Worm (Caenorhabditis elegans) whole organism, L2 larva: ENCODE results near the gene grl-28.

Experiments used
- C34F6.9 ChIP-seq: fragments of 150-350 bp; optimal IDR thresholded peaks from 2 replicates; lab custom pipeline; 2014; ENCODE audit warnings: missing biosample characterization, missing genetic modification characterization
- F13H6.1 ChIP-seq: sonication (generic microtip); optimal IDR thresholded peaks from 2 replicates; lab custom pipeline; 2016; ENCODE audit warnings: missing genetic modification characterization, missing compliant biosample characterization
- ZK546.5 ChIP-seq: sonication (generic microtip); optimal IDR thresholded peaks from 2 replicates; lab custom pipeline; 2017; ENCODE audit warnings: missing biosample characterization, missing genetic modification characterization
- aly-2 ChIP-seq: fragments of 150-350 bp; optimal IDR thresholded peaks from 2 replicates; lab custom pipeline; 2014; ENCODE audit warnings: missing biosample characterization, missing genetic modification characterization
- ama-1 ChIP-seq: fragments of 150-350 bp; optimal IDR thresholded peaks from 2 replicates; lab custom pipeline; 2018; ENCODE audit warnings: inconsistent platforms
- ceh-16 ChIP-seq: fragments of 150-350 bp; optimal IDR thresholded peaks from 2 replicates; lab custom pipeline; 2014; ENCODE audit warnings: missing biosample characterization, missing genetic modification characterization
- ceh-82 ChIP-seq: fragments of 150-350 bp; optimal IDR thresholded peaks from 2 replicates; lab custom pipeline; 2014; ENCODE audit warnings: missing biosample characterization, missing genetic modification characterization
- crh-2 ChIP-seq: sonication (generic microtip); optimal IDR thresholded peaks from 2 replicates; lab custom pipeline; 2017; ENCODE audit warnings: missing biosample characterization, missing genetic modification characterization
- elt-3 ChIP-seq: sonication (generic microtip); optimal IDR thresholded peaks from 2 replicates; lab custom pipeline; 2017; ENCODE audit warnings: missing biosample characterization, missing genetic modification characterization
- gmeb-1 ChIP-seq: fragments of 150-350 bp; optimal IDR thresholded peaks from 2 replicates; lab custom pipeline; 2014; ENCODE audit warnings: missing biosample characterization, missing genetic modification characterization
- lin-11 ChIP-seq: fragments of 150-350 bp; sonication (generic microtip); optimal IDR thresholded peaks from 2 replicates; lab custom pipeline; 2014; ENCODE audit warnings: missing biosample characterization, missing genetic modification characterization, inconsistent platforms, mixed read lengths
- lin-13 ChIP-seq: fragments of 150-350 bp; optimal IDR thresholded peaks from 2 replicates; lab custom pipeline; 2014; ENCODE audit warnings: missing biosample characterization, missing genetic modification reagents, missing genetic modification characterization
- lin-39 ChIP-seq: fragments of 150-350 bp; optimal IDR thresholded peaks from 2 replicates; lab custom pipeline; 2014; ENCODE audit warnings: missing biosample characterization, missing genetic modification reagents, missing genetic modification characterization
- lsy-2 ChIP-seq, 2 experiments: fragments of 150-350 bp in 1 of 2; sonication (generic microtip) in 1 of 2; optimal IDR thresholded peaks; 2 replicates each; lab custom pipeline; 2014 to 2017; ENCODE audit warnings: missing biosample characterization in 2 of 2, missing genetic modification characterization in 2 of 2
- mab-5 ChIP-seq: fragments of 150-350 bp; optimal IDR thresholded peaks from 2 replicates; lab custom pipeline; 2014; ENCODE audit warnings: missing biosample characterization, missing genetic modification characterization
- mbf-1 ChIP-seq: sonication (generic microtip); optimal IDR thresholded peaks from 2 replicates; lab custom pipeline; 2017; ENCODE audit warnings: missing biosample characterization, missing genetic modification characterization
- nhr-10 ChIP-seq: sonication (generic microtip); optimal IDR thresholded peaks from 2 replicates; lab custom pipeline; 2017; ENCODE audit warnings: missing biosample characterization, missing genetic modification characterization
- nhr-11 ChIP-seq: fragments of 150-350 bp; optimal IDR thresholded peaks from 2 replicates; lab custom pipeline; 2014; ENCODE audit warnings: missing biosample characterization, missing genetic modification characterization
- nhr-129 ChIP-seq: fragments of 150-350 bp; optimal IDR thresholded peaks from 2 replicates; lab custom pipeline; 2014; ENCODE audit warnings: missing biosample characterization, missing genetic modification characterization
- nhr-21 ChIP-seq: fragments of 150-350 bp; optimal IDR thresholded peaks from 2 replicates; lab custom pipeline; 2014; ENCODE audit warnings: missing biosample characterization, missing genetic modification characterization
- nhr-23 ChIP-seq: fragments of 150-350 bp; optimal IDR thresholded peaks from 2 replicates; lab custom pipeline; 2014; ENCODE audit warnings: missing biosample characterization, missing genetic modification reagents, missing genetic modification characterization
- nhr-6 ChIP-seq: fragments of 150-350 bp; optimal IDR thresholded peaks from 2 replicates; lab custom pipeline; 2014; ENCODE audit warnings: missing biosample characterization, missing genetic modification characterization
- nhr-77 ChIP-seq: fragments of 150-350 bp; optimal IDR thresholded peaks from 2 replicates; lab custom pipeline; 2014; ENCODE audit warnings: missing biosample characterization, missing genetic modification characterization
- peb-1 ChIP-seq: fragments of 150-350 bp; optimal IDR thresholded peaks from 2 replicates; lab custom pipeline; 2014; ENCODE audit warnings: missing biosample characterization, missing genetic modification characterization
- sem-4 ChIP-seq: fragments of 150-350 bp; optimal IDR thresholded peaks from 2 replicates; lab custom pipeline; 2014; ENCODE audit warnings: missing biosample characterization, missing genetic modification reagents, missing genetic modification characterization
- skn-1 ChIP-seq: sonication (generic microtip); optimal IDR thresholded peaks from 2 replicates; lab custom pipeline; 2017; ENCODE audit warnings: missing biosample characterization, missing genetic modification characterization
- sma-9 ChIP-seq, 2 experiments: fragments of 150-350 bp in 1 of 2; sonication (generic microtip) in 1 of 2; optimal IDR thresholded peaks; 2 replicates each; lab custom pipeline; 2014 to 2016; ENCODE audit warnings: missing genetic modification characterization in 2 of 2, mild to moderate bottlenecking in 1 of 2, missing biosample characterization in 1 of 2, missing compliant biosample characterization in 1 of 2, missing genetic modification reagents in 1 of 2, moderate library complexity in 1 of 2
- unc-39 ChIP-seq: fragments of 150-350 bp; optimal IDR thresholded peaks from 2 replicates; lab custom pipeline; 2014; ENCODE audit warnings: missing biosample characterization, missing genetic modification characterization
- zag-1 ChIP-seq: fragments of 150-350 bp; optimal IDR thresholded peaks from 2 replicates; lab custom pipeline; 2014; ENCODE audit warnings: missing biosample characterization, missing genetic modification characterization
- ztf-1 ChIP-seq: fragments of 200-800 bp; sonication (Bioruptor generic); conservative IDR thresholded peaks from 2 replicates; pipeline ENCODE4 v1.3.6; 2022; ENCODE audit warnings: missing genetic modification characterization, missing compliant biosample characterization

The grl-28 gene

ce11 chrV:3530403-3530802, 21.3 kb downstream of the grl-28 start, which contains the start of gene srbc-66:
Gene srbc-66, plus strand, starts transcription at chrV:3530703.
- TF ChIP-seq mab-5 (tag; lab: Kevin White, UChicago) = no peak
- TF ChIP-seq aly-2 (tag; lab: Kevin White, UChicago) = no peak
- no peak for TF ChIP-seq ceh-16 (tag; lab: Kevin White, UChicago)
- no peak for TF ChIP-seq skn-1 (tag; lab: Kevin White, UChicago)
- no peak for TF ChIP-seq nhr-23 (tag; lab: Kevin White, UChicago)
- TF ChIP-seq mbf-1 (tag; lab: Kevin White, UChicago) = no peak
- no peak for TF ChIP-seq ztf-1 (GFP tag; lab: Robert Waterston, UW)
- TF ChIP-seq elt-3 = no peak
- no peak for TF ChIP-seq lsy-2 (tag; optimal IDR thresholded peaks at IDR 0.05; lab: Kevin White, UChicago)
- TF ChIP-seq peb-1 (tag; lab: Kevin White, UChicago) = no peak
- TF ChIP-seq zag-1 = no peak
- no peak for TF ChIP-seq sma-9 (GFP tag; optimal IDR thresholded peaks at IDR 0.05; lab: Kevin White, UChicago)
- TF ChIP-seq sma-9 (tag; optimal IDR thresholded peaks at IDR 0.05; lab: Kevin White, UChicago) = no peak
- TF ChIP-seq nhr-10 (tag; lab: Kevin White, UChicago) = no peak
- no peak for TF ChIP-seq ceh-82 (tag; lab: Kevin White, UChicago)
- TF ChIP-seq, all 48 proteins: peak for 0

DNA sequence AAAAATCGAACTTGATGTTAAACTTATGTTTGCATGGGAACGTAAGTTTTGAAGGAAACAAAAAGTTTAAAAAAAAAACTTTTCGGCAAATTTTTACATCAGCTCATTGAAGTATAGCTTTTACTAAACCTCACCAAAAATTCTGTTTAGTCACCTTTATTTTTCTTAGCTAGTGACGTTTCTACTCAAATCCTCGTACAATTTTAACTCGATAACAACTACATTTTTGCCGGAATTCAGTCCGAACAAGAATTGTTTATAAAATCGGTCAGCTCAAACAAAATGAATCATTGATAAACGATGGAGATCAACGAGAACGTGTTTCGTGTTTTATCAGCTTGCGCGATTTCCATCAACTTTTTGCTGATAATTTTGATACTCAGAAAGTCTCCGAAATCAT, 24.8 kb downstream of the grl-28 start, which contains the start of gene str-260:
TSS of gene str-260 (plus strand) at position 301 of the 400 bp plus-strand sequence.
- TF ChIP-seq zag-1 (no peak), nhr-21 (tag; lab: Kevin White, UChicago) (no peak)

- TF ChIP-seq nhr-77 = no peak
- TF ChIP-seq gmeb-1 (tag; lab: Kevin White, UChicago) = no peak
- TF ChIP-seq crh-2 (tag; lab: Kevin White, UChicago) = no peak
- TF ChIP-seq C34F6.9 (tag; lab: Kevin White, UChicago) = no peak
- no peak for TF ChIP-seq nhr-23 (tag; lab: Kevin White, UChicago)
- TF ChIP-seq nhr-10 (tag; lab: Kevin White, UChicago) = no peak
- TF ChIP-seq nhr-21 (tag; lab: Kevin White, UChicago) = no peak
These were observed 26.7 kb downstream of the grl-28 start, which contains the start of gene T24A6.7 for ce11 chrV:3524970-3525369. Gene T24A6.7, plus strand, starts transcription at chrV:3525270.

ce11 chrV:3523262-3523661, 28.4 kb downstream of the grl-28 start, which contains the start of gene irg-1:
Gene irg-1, plus strand, starts transcription at chrV:3523587.
- no peak for TF ChIP-seq nhr-129
- TF ChIP-seq sma-9 (GFP tag; optimal IDR thresholded peaks at IDR 0.05; lab: Kevin White, UChicago) = no peak
- no peak for TF ChIP-seq sma-9 (tag; optimal IDR thresholded peaks at IDR 0.05; lab: Kevin White, UChicago)
- no peak for TF ChIP-seq C34F6.9 (tag; lab: Kevin White, UChicago)
- no peak for TF ChIP-seq ZK546.5
- no peak for TF ChIP-seq lin-39
- no peak for TF ChIP-seq lsy-2 (tag; optimal IDR thresholded peaks at IDR 0.05; lab: Kevin White, UChicago)
- no peak for TF ChIP-seq F13H6.1
- no peak for TF ChIP-seq lin-13 (GFP tag; lab: Kevin White, UChicago)
- TF ChIP-seq nhr-11 = no peak
- no peak for TF ChIP-seq nhr-77
- TF ChIP-seq peb-1 (tag; lab: Kevin White, UChicago) = no peak
- TF ChIP-seq nhr-23 (tag; lab: Kevin White, UChicago) = no peak
- TF ChIP-seq zag-1 = no peak
- TF ChIP-seq unc-39 (tag; lab: Kevin White, UChicago) = no peak
- TF ChIP-seq nhr-6 (tag; lab: Kevin White, UChicago) = no peak
- TF ChIP-seq nhr-21 (tag; lab: Kevin White, UChicago) = no peak
- TF ChIP-seq ama-1 (lab: Kevin White, UChicago) = no peak
- TF ChIP-seq lin-11 (tag; lab: Kevin White, UChicago) = no peak

- TF ChIP-seq crh-2 (tag; lab: Kevin White, UChicago) = no peak
- no peak for TF ChIP-seq aly-2 (tag; lab: Kevin White, UChicago)
- TF ChIP-seq lin-39 = no peak
- TF ChIP-seq, all 48 proteins: peak for 0
These were observed 33.8 kb downstream of the grl-28 start, which contains the start of gene str-227 for ce11 chrV:3517889-3518288. Gene str-227, plus strand, starts transcription at chrV:3518189.

DNA sequence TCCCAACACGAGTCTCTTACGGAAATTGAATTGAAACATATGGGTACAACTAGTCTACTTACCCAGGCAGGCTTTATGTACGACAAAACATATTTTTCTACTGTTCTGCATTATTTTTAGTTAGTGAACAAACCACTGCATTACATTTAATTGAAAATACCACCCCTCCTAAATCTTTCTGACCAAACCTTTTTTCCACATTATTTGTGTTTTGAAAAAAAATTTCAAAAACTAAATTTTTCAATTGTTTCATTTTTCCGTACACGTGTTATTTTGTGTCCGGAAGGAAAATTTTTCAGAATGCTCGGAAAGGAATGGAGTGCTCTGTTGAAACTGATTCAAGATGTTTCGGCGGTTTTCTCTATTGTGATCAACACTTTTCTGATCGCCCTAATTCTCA, 39.3 kb downstream of the grl-28 start, which contains the start of gene str-226:
TSS of gene str-226 (plus strand) at position 301 of the 400 bp plus-strand sequence.
- TF ChIP-seq nhr-6 (tag; lab: Kevin White, UChicago) (no peak), sem-4 (tag; lab: Kevin White, UChicago) (no peak), sma-9 (GFP tag; optimal IDR thresholded peaks at IDR 0.05; lab: Kevin White, UChicago) (no peak), sma-9 (tag; optimal IDR thresholded peaks at IDR 0.05; lab: Kevin White, UChicago) (no peak), F13H6.1 (no peak)
